Worm (Caenorhabditis elegans) whole organism, mixed stage, embryonic: ENCODE data around the gene ttll-5.

Source experiments
- bed-3 ChIP-seq: fragments of 200-800 bp; sonication (Bioruptor generic); optimal IDR thresholded peaks from 3 replicates; lab custom pipeline; 2018; ENCODE audit warnings: mild to moderate bottlenecking, missing genetic modification characterization, moderate library complexity, missing compliant biosample characterization
- ceh-39 ChIP-seq: fragments of 150-350 bp; optimal IDR thresholded peaks from 2 replicates; lab custom pipeline; 2014; ENCODE audit warnings: missing biosample characterization, missing genetic modification characterization
- ceh-43 ChIP-seq: fragments of 200-800 bp; sonication (Bioruptor generic); optimal IDR thresholded peaks from 2 replicates; lab custom pipeline; 2018; ENCODE audit warnings: mild to moderate bottlenecking, missing genetic modification characterization, moderate library complexity, missing compliant biosample characterization
- ceh-83 ChIP-seq: fragments of 200-800 bp; sonication (Bioruptor generic); optimal IDR thresholded peaks from 2 replicates; lab custom pipeline; 2018; ENCODE audit warnings: mild to moderate bottlenecking, missing genetic modification characterization, missing compliant biosample characterization
- ces-1 ChIP-seq: fragments of 150-350 bp; optimal IDR thresholded peaks from 2 replicates; lab custom pipeline; 2014; ENCODE audit warnings: missing biosample characterization, missing genetic modification reagents, missing genetic modification characterization
- cnd-1 ChIP-seq: fragments of 200-800 bp; sonication (Bioruptor generic); optimal IDR thresholded peaks from 2 replicates; lab custom pipeline; 2018; ENCODE audit warnings: mild to moderate bottlenecking, missing genetic modification characterization, missing compliant biosample characterization
- drap-1 ChIP-seq: fragments of 200-800 bp; sonication (Bioruptor generic); optimal IDR thresholded peaks from 3 replicates; lab custom pipeline; 2018; ENCODE audit warnings: mild to moderate bottlenecking, missing genetic modification characterization, missing compliant biosample characterization
- elt-1 ChIP-seq: sonication (generic microtip); optimal IDR thresholded peaks from 2 replicates; lab custom pipeline; 2017; ENCODE audit warnings: missing genetic modification characterization, mild to moderate bottlenecking, missing compliant biosample characterization, antibody characterized with exemption, moderate library complexity, borderline replicate concordance; ENCODE audit not compliant: insufficient read depth
- elt-3 ChIP-seq: fragments of 150-350 bp; optimal IDR thresholded peaks from 2 replicates; lab custom pipeline; 2014; ENCODE audit warnings: missing biosample characterization, missing genetic modification characterization
- flh-1 ChIP-seq: fragments of 200-800 bp; sonication (Bioruptor generic); optimal IDR thresholded peaks from 2 replicates; lab custom pipeline; 2018; ENCODE audit warnings: mild to moderate bottlenecking, missing genetic modification characterization, moderate library complexity, missing compliant biosample characterization
- ham-2 ChIP-seq: fragments of 200-800 bp; sonication (Bioruptor generic); optimal IDR thresholded peaks from 2 replicates; lab custom pipeline; 2018; ENCODE audit warnings: mild to moderate bottlenecking, missing genetic modification characterization, missing compliant biosample characterization
- hlh-1 ChIP-seq: fragments of 150-350 bp; optimal IDR thresholded peaks from 2 replicates; lab custom pipeline; 2014; ENCODE audit warnings: missing biosample characterization, missing genetic modification reagents, missing genetic modification characterization
- lin-13 ChIP-seq: fragments of 150-350 bp; optimal IDR thresholded peaks from 2 replicates; lab custom pipeline; 2014; ENCODE audit warnings: missing biosample characterization, missing genetic modification characterization
- lin-32 ChIP-seq: fragments of 200-800 bp; sonication (Bioruptor generic); optimal IDR thresholded peaks from 2 replicates; lab custom pipeline; 2018; ENCODE audit warnings: mild to moderate bottlenecking, missing genetic modification characterization, missing compliant biosample characterization
- lsy-2 ChIP-seq: fragments of 150-350 bp; optimal IDR thresholded peaks from 2 replicates; lab custom pipeline; 2014; ENCODE audit warnings: missing biosample characterization, missing genetic modification characterization
- mab-5 ChIP-seq: fragments of 150-350 bp; optimal IDR thresholded peaks from 2 replicates; lab custom pipeline; 2014; ENCODE audit warnings: missing biosample characterization, missing genetic modification characterization
- mep-1 ChIP-seq: fragments of 150-350 bp; optimal IDR thresholded peaks from 2 replicates; lab custom pipeline; 2017; ENCODE audit warnings: missing biosample characterization, missing genetic modification reagents, missing genetic modification characterization, inconsistent platforms
- mls-2 ChIP-seq: sonication (generic microtip); optimal IDR thresholded peaks from 2 replicates; lab custom pipeline; 2016; ENCODE audit warnings: mild to moderate bottlenecking, missing genetic modification characterization, moderate library complexity, missing compliant biosample characterization
- nhr-12 ChIP-seq: fragments of 150-350 bp; optimal IDR thresholded peaks from 2 replicates; lab custom pipeline; 2014; ENCODE audit warnings: missing biosample characterization, missing genetic modification characterization
- nhr-237 ChIP-seq: fragments of 150-350 bp; optimal IDR thresholded peaks from 2 replicates; lab custom pipeline; 2014; ENCODE audit warnings: missing biosample characterization, missing genetic modification characterization
- pha-4 ChIP-seq: fragments of 150-350 bp; optimal IDR thresholded peaks from 2 replicates; lab custom pipeline; 2018; ENCODE audit warnings: missing biosample characterization, missing genetic modification reagents, missing genetic modification characterization
- sem-2 ChIP-seq: fragments of 200-800 bp; sonication (Bioruptor generic); optimal IDR thresholded peaks from 2 replicates; lab custom pipeline; 2018; ENCODE audit warnings: mild to moderate bottlenecking, missing genetic modification characterization, missing compliant biosample characterization
- snpc-4 ChIP-seq: fragments of 150-350 bp; optimal IDR thresholded peaks from 2 replicates; lab custom pipeline; 2014; ENCODE audit warnings: missing biosample characterization, missing genetic modification characterization
- sptf-1 ChIP-seq: sonication (generic microtip); optimal IDR thresholded peaks from 2 replicates; lab custom pipeline; 2017; ENCODE audit warnings: mild to moderate bottlenecking, missing genetic modification characterization, moderate library complexity, missing compliant biosample characterization
- tbx-8 ChIP-seq: fragments of 200-800 bp; sonication (Bioruptor generic); optimal IDR thresholded peaks from 2 replicates; lab custom pipeline; 2018; ENCODE audit warnings: mild to moderate bottlenecking, missing genetic modification characterization, moderate library complexity, missing compliant biosample characterization
- unc-120 ChIP-seq: sonication (generic microtip); optimal IDR thresholded peaks from 2 replicates; lab custom pipeline; 2017; ENCODE audit warnings: missing genetic modification characterization, missing compliant biosample characterization; ENCODE audit not compliant: poor library complexity, severe bottlenecking
- unc-39 ChIP-seq: fragments of 150-350 bp; optimal IDR thresholded peaks from 2 replicates; lab custom pipeline; 2014; ENCODE audit warnings: missing biosample characterization, missing genetic modification characterization
- unc-62 ChIP-seq: fragments of 150-350 bp; optimal IDR thresholded peaks from 2 replicates; lab custom pipeline; 2014; ENCODE audit warnings: missing biosample characterization, missing genetic modification reagents, missing genetic modification characterization
- ztf-11 ChIP-seq: fragments of 150-350 bp; optimal IDR thresholded peaks from 2 replicates; lab custom pipeline; 2014; ENCODE audit warnings: missing biosample characterization, missing genetic modification characterization

The ttll-5 gene

DNA sequence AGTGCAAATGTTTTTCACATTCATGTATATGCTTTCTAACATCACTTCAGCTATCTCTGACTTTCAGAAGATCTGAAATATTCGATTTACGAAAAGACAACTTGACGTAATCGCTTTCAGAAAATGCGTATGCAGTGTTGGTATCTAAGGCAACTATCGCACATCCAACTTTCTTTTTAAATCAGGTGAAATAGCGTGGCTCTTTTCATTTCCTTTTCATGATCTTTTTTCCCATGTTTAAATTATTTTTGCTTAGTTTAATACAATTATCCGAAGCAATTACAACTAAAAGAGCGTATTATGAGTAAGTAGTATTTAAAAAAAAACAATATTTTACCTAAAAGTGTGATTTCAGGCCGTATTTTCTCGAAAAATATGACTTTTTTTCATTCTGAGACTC, 37.9 kb downstream of the ttll-5 start, which contains the start of gene F38B7.11:
F38B7.11 (plus strand) TSS at position 301 of the 400 bp plus-strand sequence.
- TF ChIP-seq lin-13 (tag; lab: Kevin White, UChicago) (no peak), mep-1 (tag; lab: Kevin White, UChicago) (no peak), ceh-83 (GFP tag; lab: Kevin White, UChicago) (no peak), sem-2 (GFP tag; lab: Kevin White, UChicago) (no peak), cnd-1 (tag; lab: Kevin White, UChicago) (no peak), snpc-4 (tag; lab: Kevin White, UChicago) (no peak), pha-4 (no peak), ces-1 (no peak), mls-2 (no peak), elt-3 (tag; lab: Kevin White, UChicago) (no peak), sptf-1 (tag; lab: Kevin White, UChicago) (no peak), tbx-8 (GFP tag; lab: Kevin White, UChicago) (no peak)

DNA sequence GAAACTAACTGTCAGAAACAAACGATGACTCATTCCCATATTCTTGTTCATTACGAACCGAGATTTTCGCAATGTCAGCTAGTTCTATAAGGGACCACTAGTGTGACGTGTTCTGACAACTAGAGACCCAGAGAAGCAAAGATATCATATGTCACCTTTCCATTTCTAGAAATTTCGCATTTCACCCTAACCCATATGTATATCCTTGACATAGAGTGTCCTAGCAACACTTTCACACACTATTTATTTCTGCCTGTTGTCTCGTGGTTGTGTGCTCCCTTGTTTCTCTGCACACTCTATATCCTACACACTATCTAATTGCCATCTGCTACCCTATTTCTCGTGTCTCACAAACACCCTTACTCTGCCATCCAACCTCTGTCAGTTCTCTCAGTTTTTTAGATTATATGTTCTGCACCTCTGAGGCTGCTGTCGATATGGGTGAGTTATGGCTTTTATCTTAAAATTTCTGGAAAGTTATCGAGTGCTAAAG, 40.1 kb downstream of the ttll-5 start, which contains the start of the genes F38B7.17 and F38B7.3:
F38B7.17 (minus strand) TSS at position 51 of the 493 bp plus-strand sequence.
F38B7.3 (plus strand) TSS at position 194 of the 493 bp plus-strand sequence.
- TF ChIP-seq mab-5 (tag; lab: Kevin White, UChicago) (no peak), mls-2 (no peak), pha-4 (peak; percentile 50), unc-62 (GFP tag; lab: Kevin White, UChicago) (peak; percentile 40), mep-1 (tag; lab: Kevin White, UChicago) (no peak), snpc-4 (tag; lab: Kevin White, UChicago) (no peak), unc-120 (tag; lab: Kevin White, UChicago) (peak; percentile 30), lsy-2 (tag; lab: Kevin White, UChicago) (peak; percentile 13), ham-2 (GFP tag; lab: Kevin White, UChicago) (no peak), nhr-237 (no peak), lin-32 (GFP tag; lab: Kevin White, UChicago) (peak; percentile 11), ceh-39 (tag; lab: Kevin White, UChicago) (no peak), ztf-11 (tag; lab: Kevin White, UChicago) (no peak), tbx-8 (GFP tag; lab: Kevin White, UChicago) (no peak), ceh-43 (GFP tag; lab: Kevin White, UChicago) (no peak), bed-3 (GFP tag; lab: Kevin White, UChicago) (no peak), unc-39 (tag; lab: Kevin White, UChicago) (no peak), elt-1 (tag; lab: Kevin White, UChicago) (no peak), flh-1 (no peak), hlh-1 (peak; percentile 49), ces-1 (peak; percentile 30), cnd-1 (tag; lab: Kevin White, UChicago) (peak; percentile 84), drap-1 (GFP tag; lab: Kevin White, UChicago) (no peak), sptf-1 (tag; lab: Kevin White, UChicago) (no peak), ceh-83 (GFP tag; lab: Kevin White, UChicago) (no peak), lin-13 (tag; lab: Kevin White, UChicago) (no peak)

DNA sequence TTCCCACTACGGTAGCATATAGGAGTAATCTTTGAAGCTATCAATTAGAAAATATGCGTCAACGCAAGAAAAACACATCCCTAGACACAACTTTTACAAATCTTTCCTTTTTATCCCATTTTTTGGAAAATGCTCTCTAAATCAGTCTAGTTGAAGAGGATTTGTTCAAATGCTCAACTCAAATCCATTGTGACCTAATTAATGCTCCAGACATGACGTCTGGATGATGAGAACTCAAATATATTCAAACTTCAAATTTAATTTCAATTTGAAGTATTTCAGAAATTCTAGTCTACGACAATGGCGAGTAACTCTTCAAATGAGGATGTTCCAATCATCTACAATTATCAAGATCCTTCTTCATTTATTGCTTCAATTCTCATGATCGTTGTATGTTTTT, 43.5 kb downstream of the ttll-5 start, which contains the start of gene srx-85:
srx-85 (plus strand) TSS at position 301 of the 400 bp plus-strand sequence.
- no peak for TF ChIP-seq nhr-12 (tag; lab: Kevin White, UChicago)
- no peak for TF ChIP-seq elt-1 (tag; lab: Kevin White, UChicago)
- TF ChIP-seq ceh-83 (GFP tag; lab: Kevin White, UChicago): no peak
- no peak for TF ChIP-seq mab-5 (tag; lab: Kevin White, UChicago)
- no peak for TF ChIP-seq nhr-237

DNA sequence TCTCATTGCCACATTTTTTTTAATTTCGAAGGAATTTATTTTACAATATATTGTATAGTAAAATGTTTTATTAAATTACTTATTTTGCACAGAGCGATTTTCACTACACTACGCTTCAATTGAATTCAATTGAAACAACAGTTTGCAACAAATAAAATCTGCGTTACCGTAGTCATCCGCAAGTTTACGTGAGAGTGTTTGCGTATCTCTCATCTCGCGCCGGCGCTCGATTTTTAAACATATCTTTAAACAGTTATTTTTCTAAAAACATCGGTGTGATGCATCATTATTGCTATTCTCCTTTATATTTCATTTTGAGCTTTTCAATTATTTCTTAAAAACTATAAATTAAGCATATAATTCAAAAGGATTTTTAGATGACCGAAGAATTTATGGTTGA, 45.4 kb downstream of the ttll-5 start, which contains the start of gene duo-1:
duo-1 (plus strand) TSS at position 371 of the 400 bp plus-strand sequence.
- TF ChIP-seq elt-1 (tag; lab: Kevin White, UChicago) (no peak), lsy-2 (tag; lab: Kevin White, UChicago) (peak; percentile 76)
- TF ChIP-seq, all 35 proteins: peak for 1
